Worm (Caenorhabditis elegans) whole organism, midembryonic: Measurements from ENCODE around the gene C47E12.10.

ENCODE experiments used
- T22C8.4 ChIP-seq: fragments of 200-800 bp; sonication (Bioruptor generic); IDR thresholded peaks from 2 replicates; pipeline ENCODE4 v1.3.6; 2022; ENCODE audit warnings: missing genetic modification characterization, missing compliant biosample characterization
- cog-1 ChIP-seq: sonication (generic microtip); optimal IDR thresholded peaks from 2 replicates; lab custom pipeline; 2016; ENCODE audit warnings: missing genetic modification characterization, missing compliant biosample characterization
- flt-1 ChIP-seq: fragments of 200-800 bp; sonication (Bioruptor generic); IDR thresholded peaks from 2 replicates; pipeline ENCODE4 v1.3.6; 2022; ENCODE audit warnings: missing genetic modification characterization, missing compliant biosample characterization
- ref-1 ChIP-seq: fragments of 200-800 bp; sonication (Bioruptor generic); conservative IDR thresholded peaks from 2 replicates; pipeline ENCODE4 v1.3.6; 2022; ENCODE audit warnings: missing genetic modification reagents, missing genetic modification characterization, missing compliant biosample characterization
- tab-1 ChIP-seq: fragments of 200-800 bp; sonication (Bioruptor generic); IDR thresholded peaks from 2 replicates; pipeline ENCODE4 v1.3.6; 2022; ENCODE audit warnings: missing genetic modification characterization, missing compliant biosample characterization
- ztf-23 ChIP-seq: fragments of 200-800 bp; sonication (Bioruptor generic); IDR thresholded peaks from 2 replicates; pipeline ENCODE4 v1.3.6; 2022; ENCODE audit warnings: missing genetic modification reagents, missing genetic modification characterization, missing compliant biosample characterization

DNA sequence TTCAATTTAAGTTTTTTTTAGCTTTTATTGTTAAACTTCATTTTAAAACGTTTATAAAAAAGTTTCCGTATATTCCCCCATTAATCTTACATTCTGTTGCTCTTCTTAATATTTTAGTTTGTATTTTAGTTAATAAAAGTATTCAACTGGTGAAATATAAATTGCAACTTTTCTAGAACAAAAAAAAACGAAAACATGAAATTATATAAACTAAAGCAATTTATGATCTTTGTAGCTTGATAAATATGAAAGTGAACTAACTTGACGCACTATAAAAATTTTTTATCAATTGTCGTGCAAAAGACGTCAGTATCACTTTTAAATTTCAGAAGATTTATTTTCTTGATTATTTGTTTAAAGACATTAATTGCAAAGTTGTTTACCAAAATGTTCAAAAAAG lies 45.0 kb downstream of the C47E12.10 start, which contains the start of gene F44D12.2:
- TF ChIP-seq flt-1 (GFP tag; lab: Robert Waterston, UW) (no peak), T22C8.4 (no peak), ref-1 (no peak), cog-1 (tag; lab: Kevin White, UChicago) (no peak), ztf-23 (GFP tag; lab: Robert Waterston, UW) (no peak), tab-1 (no peak)
